Fruit fly (Drosophila melanogaster): ENCODE measurements around the gene CG43060.
"Not testable (repeated sequence)": the region's sequence is repeated elsewhere in the genome, so short reads cannot be mapped to it uniquely, and the experiment has no call there.

CG43060 gene

dm6 chr3R:8038927-8039326 is 2.1 kb upstream of the CG43060 start:
- TF ChIP-seq dsf (GFP tag; optimal IDR thresholded peaks at IDR 0.05; ENCODE audit: borderline replicate concordance), result no peak

dm6 chr3R:8048867-8049266 is 7.8 kb downstream of the CG43060 start, which contains the start of gene CG43618:
Gene CG43618 (plus strand): TSS chr3R:8049167.
- TF ChIP-seq Dif (GFP tag; optimal IDR thresholded peaks at IDR 0.05; ENCODE audit: partially characterized antibody); HLH106 (tag; optimal IDR thresholded peaks at IDR 0.05); rgr (GFP tag; optimal IDR thresholded peaks at IDR 0.05): not testable (repeated sequence)

dm6 chr3R:8049373-8049772 is 8.3 kb downstream of the CG43060 start, which contains the start of gene CG43061:
Gene CG43061 (plus strand): TSS chr3R:8049673.
- TF ChIP-seq sv, rgr, jim (GFP tag; optimal IDR thresholded peaks at IDR 0.05): not testable (repeated sequence)

dm6 chr3R:8058984-8059383 is 18.0 kb downstream of the CG43060 start, which contains the start of gene mAChR-B:
Gene mAChR-B (plus strand): TSS chr3R:8059284.
- TF ChIP-seq brk (GFP tag; optimal IDR thresholded peaks at IDR 0.05) (no peak), Sp1 (GFP tag; optimal IDR thresholded peaks at IDR 0.05) (no peak), woc (GFP tag; optimal IDR thresholded peaks at IDR 0.05) (no peak), foxo (GFP tag; optimal IDR thresholded peaks at IDR 0.05) (no peak)

dm6 chr3R:8072635-8073034 is 31.6 kb downstream of the CG43060 start:
- no peak for TF ChIP-seq foxo (GFP tag; optimal IDR thresholded peaks at IDR 0.05)
- TF ChIP-seq Myc (optimal IDR thresholded peaks at IDR 0.05), result no peak
- no peak for TF ChIP-seq GATAd (GFP tag; optimal IDR thresholded peaks at IDR 0.05)
- peak; percentile 11 for TF ChIP-seq h (GFP tag; optimal IDR thresholded peaks at IDR 0.05)
- peak; percentile 7 for TF ChIP-seq sv (GFP tag; optimal IDR thresholded peaks at IDR 0.05)
- TF ChIP-seq ey (GFP tag; optimal IDR thresholded peaks at IDR 0.05), result peak; percentile 15
- no peak for TF ChIP-seq OdsH (GFP tag; optimal IDR thresholded peaks at IDR 0.05)
- TF ChIP-seq usp (GFP tag; optimal IDR thresholded peaks at IDR 0.05), result no peak

- no peak for TF ChIP-seq tai (GFP tag; optimal IDR thresholded peaks at IDR 0.05)
- no peak for TF ChIP-seq CrebA (GFP tag; optimal IDR thresholded peaks at IDR 0.05; ENCODE audit: borderline replicate concordance)
- no peak for TF ChIP-seq Mio (GFP tag; optimal IDR thresholded peaks at IDR 0.05)
- TF ChIP-seq Sp1 (GFP tag; optimal IDR thresholded peaks at IDR 0.05), result no peak
- TF ChIP-seq Abd-B (GFP tag; optimal IDR thresholded peaks at IDR 0.05), result no peak
- no peak for TF ChIP-seq Rel (GFP tag; optimal IDR thresholded peaks at IDR 0.05)
- no peak for TF ChIP-seq Rel (tag; optimal IDR thresholded peaks at IDR 0.05)
- no peak for TF ChIP-seq CG9705 (GFP tag; optimal IDR thresholded peaks at IDR 0.05)
- no peak for TF ChIP-seq Hnf4 (GFP tag; optimal IDR thresholded peaks at IDR 0.05)
- TF ChIP-seq dl (GFP tag; optimal IDR thresholded peaks at IDR 0.05; ENCODE audit: insufficient read depth in 1 of 2, partially characterized antibody in 2 of 2), result no peak
- TF ChIP-seq OdsH (GFP tag; optimal IDR thresholded peaks at IDR 0.05), result no peak
- TF ChIP-seq Hr83 (GFP tag; optimal IDR thresholded peaks at IDR 0.05; ENCODE audit: poor library complexity, severe bottlenecking), result no peak
- no peak for TF ChIP-seq N (GFP tag; optimal IDR thresholded peaks at IDR 0.05)
- TF ChIP-seq rgr (GFP tag; optimal IDR thresholded peaks at IDR 0.05), result no peak
- no peak for TF ChIP-seq br (GFP tag; optimal IDR thresholded peaks at IDR 0.05)
- TF ChIP-seq dmrt93B (GFP tag; optimal IDR thresholded peaks at IDR 0.05), result no peak
- no peak for TF ChIP-seq Dfd (GFP tag; optimal IDR thresholded peaks at IDR 0.05)
- TF ChIP-seq usp (GFP tag; optimal IDR thresholded peaks at IDR 0.05), result no peak
Measured at dm6 chr3R:8086952-8087351, 45.9 kb downstream of the CG43060 start, which contains the start of gene CG7910. Gene CG7910 (plus strand): TSS chr3R:8087252.
